Fruit fly (Drosophila melanogaster) whole organism, embryonic: Measurements from ENCODE around the gene CG13724.

Source experiments
- ATbp ChIP-seq: fragments of 200-800 bp; sonication (Bioruptor generic); optimal IDR thresholded peaks from 2 replicates; lab custom pipeline; 2017; ENCODE audit warnings: missing biosample characterization, mild to moderate bottlenecking, missing genetic modification characterization, missing genetic modification reagents
- B-H1 ChIP-seq: fragments of 200-800 bp; sonication (Bioruptor generic); IDR thresholded peaks from 3 replicates; pipeline ENCODE4 v1.3.6; 2022; ENCODE audit warnings: missing biosample characterization, missing genetic modification characterization
- Bdp1 ChIP-seq: fragments of 200-800 bp; sonication (Bioruptor generic); optimal IDR thresholded peaks from 3 replicates; lab custom pipeline; 2016; ENCODE audit warnings: missing biosample characterization, missing genetic modification characterization
- CG1024 ChIP-seq: fragments of 200-800 bp; sonication (Bioruptor generic); IDR thresholded peaks from 2 replicates; pipeline ENCODE4 v1.3.6; 2022; ENCODE audit warnings: missing biosample characterization, missing genetic modification characterization
- CG10979 ChIP-seq: fragments of 200-800 bp; sonication (Bioruptor generic); optimal IDR thresholded peaks from 2 replicates; lab custom pipeline; 2018; ENCODE audit warnings: missing biosample characterization, mild to moderate bottlenecking, missing genetic modification characterization, moderate library complexity
- CG11093 ChIP-seq: fragments of 200-800 bp; sonication (Bioruptor generic); IDR thresholded peaks from 3 replicates; pipeline ENCODE4 v1.3.6; 2022; ENCODE audit warnings: missing biosample characterization, missing genetic modification characterization
- CG11247 ChIP-seq: fragments of 200-800 bp; sonication (Bioruptor generic); IDR thresholded peaks from 2 replicates; pipeline ENCODE4 v1.3.6; 2022; ENCODE audit warnings: missing biosample characterization, missing genetic modification characterization
- CG12659 ChIP-seq: fragments of 200-800 bp; sonication (Bioruptor generic); optimal IDR thresholded peaks from 3 replicates; lab custom pipeline; 2017; ENCODE audit warnings: mild to moderate bottlenecking, missing biosample characterization, missing genetic modification reagents, missing genetic modification characterization
- CG13287 ChIP-seq: fragments of 200-800 bp; sonication (Bioruptor generic); IDR thresholded peaks from 2 replicates; pipeline ENCODE4 v1.3.6; 2022; ENCODE audit warnings: missing biosample characterization, missing genetic modification characterization; ENCODE audit not compliant: partially characterized antibody
- CG14014 ChIP-seq: fragments of 200-800 bp; sonication (Bioruptor generic); IDR thresholded peaks from 2 replicates; pipeline ENCODE4 v1.3.6; 2022; ENCODE audit warnings: missing biosample characterization, missing genetic modification characterization
- CG1529 ChIP-seq: fragments of 200-800 bp; sonication (Bioruptor generic); optimal IDR thresholded peaks from 3 replicates; lab custom pipeline; 2018; ENCODE audit warnings: missing biosample characterization, missing genetic modification characterization
- CG17328 ChIP-seq: fragments of 200-800 bp; sonication (Bioruptor generic); IDR thresholded peaks from 2 replicates; pipeline ENCODE4 v1.3.6; 2022; ENCODE audit warnings: missing biosample characterization, missing genetic modification characterization
- CG17829 ChIP-seq: fragments of 200-800 bp; optimal IDR thresholded peaks from 2 replicates; lab custom pipeline; 2019; ENCODE audit warnings: missing biosample characterization, mild to moderate bottlenecking, missing genetic modification characterization, moderate library complexity
- CG31365 ChIP-seq: fragments of 200-800 bp; sonication (Bioruptor generic); optimal IDR thresholded peaks from 2 replicates; lab custom pipeline; 2018; ENCODE audit warnings: missing biosample characterization, mild to moderate bottlenecking, missing genetic modification characterization
- CG31441 ChIP-seq: fragments of 200-800 bp; sonication (Bioruptor generic); IDR thresholded peaks from 2 replicates; pipeline ENCODE4 v1.3.6; 2022; ENCODE audit warnings: missing biosample characterization, missing genetic modification characterization
- CG4820 ChIP-seq: fragments of 200-800 bp; sonication (Bioruptor generic); optimal IDR thresholded peaks from 3 replicates; lab custom pipeline; 2016; ENCODE audit warnings: missing biosample characterization, missing genetic modification characterization
- CG4854 ChIP-seq: fragments of 200-800 bp; sonication (Bioruptor generic); optimal IDR thresholded peaks from 2 replicates; lab custom pipeline; 2016; ENCODE audit warnings: missing biosample characterization, missing genetic modification characterization, inconsistent platforms
- CG5953 ChIP-seq: fragments of 200-800 bp; sonication (Bioruptor generic); IDR thresholded peaks from 2 replicates; pipeline ENCODE4 v1.3.6; 2022; ENCODE audit warnings: missing biosample characterization, missing genetic modification characterization
- CG6175 ChIP-seq: fragments of 200-800 bp; sonication (Bioruptor generic); IDR thresholded peaks from 3 replicates; pipeline ENCODE4 v1.3.6; 2022; ENCODE audit warnings: missing biosample characterization, missing genetic modification characterization
- CG6813 ChIP-seq: fragments of 200-800 bp; sonication (Bioruptor generic); optimal IDR thresholded peaks from 2 replicates; lab custom pipeline; 2017; ENCODE audit warnings: missing biosample characterization, missing genetic modification characterization, mild to moderate bottlenecking, moderate library complexity, missing genetic modification reagents
- CG8478 ChIP-seq: fragments of >200 bp; optimal IDR thresholded peaks from 2 replicates; lab custom pipeline; 2018
- CG9797 ChIP-seq: fragments of 200-800 bp; sonication (Bioruptor generic); optimal IDR thresholded peaks from 3 replicates; lab custom pipeline; 2018; ENCODE audit warnings: missing biosample characterization, mild to moderate bottlenecking, missing genetic modification characterization
- Doc2 ChIP-seq: fragments of 200-800 bp; sonication (Bioruptor generic); IDR thresholded peaks from 2 replicates; pipeline ENCODE4 v1.3.6; 2022; ENCODE audit warnings: missing biosample characterization, missing genetic modification characterization
- Gsc ChIP-seq: fragments of 200-800 bp; sonication (Bioruptor generic); IDR thresholded peaks from 2 replicates; pipeline ENCODE4 v1.3.6; 2022; ENCODE audit warnings: missing biosample characterization, missing genetic modification characterization
- Hand ChIP-seq: fragments of 200-800 bp; sonication (Bioruptor generic); optimal IDR thresholded peaks from 2 replicates; lab custom pipeline; 2017; ENCODE audit warnings: mild to moderate bottlenecking, missing biosample characterization, missing genetic modification reagents, missing genetic modification characterization
- MBD-R2 ChIP-seq: fragments of 200-800 bp; sonication (Bioruptor generic); IDR thresholded peaks from 2 replicates; pipeline ENCODE4 v1.3.6; 2022; ENCODE audit warnings: missing biosample characterization, missing genetic modification characterization
- Mad ChIP-seq: fragments of 200-800 bp; sonication (Bioruptor generic); optimal IDR thresholded peaks from 2 replicates; lab custom pipeline; 2016; ENCODE audit warnings: missing biosample characterization, missing genetic modification characterization
- NC2β ChIP-seq: fragments of 200-800 bp; sonication (Bioruptor generic); optimal IDR thresholded peaks from 2 replicates; lab custom pipeline; 2016; ENCODE audit warnings: missing biosample characterization, missing genetic modification characterization
- PHDP ChIP-seq: fragments of 200-800 bp; sonication (Bioruptor generic); optimal IDR thresholded peaks from 3 replicates; lab custom pipeline; 2018; ENCODE audit warnings: missing biosample characterization, mild to moderate bottlenecking, missing genetic modification characterization, moderate library complexity
- Scr ChIP-seq: fragments of 200-800 bp; sonication (Bioruptor generic); IDR thresholded peaks from 2 replicates; pipeline ENCODE4 v1.3.6; 2022; ENCODE audit warnings: missing biosample characterization, missing genetic modification characterization; ENCODE audit not compliant: partially characterized antibody
- Sry-δ ChIP-seq: fragments of 200-800 bp; sonication (Bioruptor generic); optimal IDR thresholded peaks from 2 replicates; lab custom pipeline; 2016; ENCODE audit warnings: missing biosample characterization, missing genetic modification characterization
- TFAM ChIP-seq: fragments of 200-800 bp; sonication (Bioruptor generic); optimal IDR thresholded peaks from 2 replicates; lab custom pipeline; 2017; ENCODE audit warnings: missing biosample characterization, missing genetic modification characterization, inconsistent platforms
- ash1 ChIP-seq: fragments of 200-800 bp; sonication (Bioruptor generic); optimal IDR thresholded peaks from 2 replicates; lab custom pipeline; 2018; ENCODE audit warnings: missing biosample characterization, mild to moderate bottlenecking, missing genetic modification characterization
- bigmax ChIP-seq: fragments of 200-800 bp; sonication (Bioruptor generic); optimal IDR thresholded peaks from 2 replicates; lab custom pipeline; 2018; ENCODE audit warnings: missing biosample characterization, mild to moderate bottlenecking, missing genetic modification characterization
- chif ChIP-seq, 2 experiments: fragments of 200-800 bp; sonication (Bioruptor generic); optimal IDR thresholded peaks; 3 replicates each; lab custom pipeline; 2016; ENCODE audit warnings: missing biosample characterization in 2 of 2, missing genetic modification characterization in 2 of 2
- fru ChIP-seq: fragments of >200 bp; optimal IDR thresholded peaks from 2 replicates; lab custom pipeline; 2017
- ftz-f1 ChIP-seq: fragments of 200-800 bp; sonication (Bioruptor generic); optimal IDR thresholded peaks from 2 replicates; lab custom pipeline; 2016; ENCODE audit warnings: missing biosample characterization, missing genetic modification characterization
- gce ChIP-seq: fragments of 200-800 bp; sonication (Bioruptor generic); IDR thresholded peaks from 3 replicates; pipeline ENCODE4 v1.3.6; 2022; ENCODE audit warnings: missing biosample characterization, missing genetic modification characterization
- gro ChIP-seq: fragments of 200-800 bp; sonication (Bioruptor generic); optimal IDR thresholded peaks from 2 replicates; lab custom pipeline; 2016; ENCODE audit warnings: missing biosample characterization, missing genetic modification characterization
- h ChIP-seq: fragments of >200 bp; optimal IDR thresholded peaks from 2 replicates; lab custom pipeline; 2017
- jigr1 ChIP-seq: fragments of 200-800 bp; sonication (Bioruptor generic); IDR thresholded peaks from 3 replicates; pipeline ENCODE4 v1.3.6; 2022; ENCODE audit warnings: missing biosample characterization, missing genetic modification characterization
- lov ChIP-seq, 2 experiments: fragments of 200-800 bp in 1 of 2; fragments of >200 bp in 1 of 2; sonication (Bioruptor generic) in 1 of 2; IDR thresholded peaks in 1 of 2; optimal IDR thresholded peaks in 1 of 2; 2 replicates in 1 of 2; 3 replicates in 1 of 2; pipeline versions ENCODE4 v1.3.6 to Lab custom; 2017 to 2022; ENCODE audit warnings: missing biosample characterization in 1 of 2, missing genetic modification characterization in 1 of 2
- nau ChIP-seq: fragments of 200-800 bp; sonication (Bioruptor generic); optimal IDR thresholded peaks from 3 replicates; lab custom pipeline; 2017; ENCODE audit warnings: missing biosample characterization, mild to moderate bottlenecking, missing genetic modification characterization, missing genetic modification reagents
- nmo ChIP-seq: fragments of 200-800 bp; sonication (Bioruptor generic); optimal IDR thresholded peaks from 2 replicates; lab custom pipeline; 2018; ENCODE audit warnings: missing biosample characterization, mild to moderate bottlenecking, missing genetic modification characterization, moderate library complexity
- p53 ChIP-seq: fragments of 200-800 bp; sonication (Bioruptor generic); optimal IDR thresholded peaks from 2 replicates; lab custom pipeline; 2016; ENCODE audit warnings: missing biosample characterization, missing genetic modification characterization
- pros ChIP-seq: fragments of 200-800 bp; sonication (Bioruptor generic); optimal IDR thresholded peaks from 3 replicates; lab custom pipeline; 2019; ENCODE audit warnings: missing biosample characterization, mild to moderate bottlenecking, missing genetic modification characterization, moderate library complexity
- pzg ChIP-seq: fragments of 200-800 bp; sonication (Bioruptor generic); optimal IDR thresholded peaks from 3 replicates; lab custom pipeline; 2018; ENCODE audit warnings: missing biosample characterization, mild to moderate bottlenecking, missing genetic modification characterization, moderate library complexity
- seq ChIP-seq: fragments of 200-800 bp; sonication (Bioruptor generic); IDR thresholded peaks from 2 replicates; pipeline ENCODE4 v1.3.6; 2022; ENCODE audit warnings: missing biosample characterization, missing genetic modification characterization
- unc-4 ChIP-seq: fragments of 200-800 bp; sonication (Bioruptor generic); IDR thresholded peaks from 2 replicates; pipeline ENCODE4 v1.3.6; 2022; ENCODE audit warnings: missing biosample characterization, missing genetic modification characterization; ENCODE audit not compliant: partially characterized antibody
- usp ChIP-seq: fragments of >200 bp; optimal IDR thresholded peaks from 2 replicates; lab custom pipeline; 2017; ENCODE audit warnings: missing biosample characterization, missing genetic modification characterization
- vnd ChIP-seq: fragments of 200-800 bp; sonication (Bioruptor generic); IDR thresholded peaks from 3 replicates; pipeline ENCODE4 v1.3.6; 2022; ENCODE audit warnings: missing biosample characterization, missing genetic modification characterization; ENCODE audit not compliant: partially characterized antibody
- vvl ChIP-seq: fragments of 200-800 bp; sonication (Bioruptor generic); IDR thresholded peaks from 2 replicates; pipeline ENCODE4 v1.3.6; 2022; ENCODE audit warnings: missing biosample characterization, missing genetic modification characterization

The CG13724 gene

DNA sequence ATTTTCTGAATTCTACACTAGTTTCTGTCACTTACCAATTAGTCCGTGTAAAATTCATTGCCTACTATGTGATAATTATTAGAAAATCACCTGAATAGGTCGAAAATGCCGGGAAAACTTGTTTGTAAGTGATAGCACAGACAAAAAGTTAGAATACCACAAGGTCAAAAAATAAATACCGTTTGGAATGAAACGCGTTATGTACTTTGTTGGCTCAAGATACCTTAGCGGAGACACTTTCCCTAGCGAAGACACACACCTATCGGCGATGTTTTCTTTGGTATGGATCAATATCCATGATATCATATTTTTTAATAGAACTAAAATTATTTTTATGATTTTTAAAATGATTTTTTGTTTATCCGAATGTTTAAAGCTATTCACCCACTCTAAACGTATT is 16.5 kb downstream of the CG13724 start, which contains the start of gene CG6479 (continued):
- TF ChIP-seq Doc2 (GFP tag; lab: Robert Waterston, UW) (no peak), Sry-δ (GFP tag; lab: Kevin White, UChicago) (peak; percentile 61), lov (optimal IDR thresholded peaks at IDR 0.05; lab: Kevin White, UChicago) (no peak), lov (GFP tag; IDR thresholded peaks at IDR 0.05; lab: Robert Waterston, UW) (no peak), Hand (GFP tag; lab: Kevin White, UChicago) (no peak), h (lab: Kevin White, UChicago) (no peak), MBD-R2 (GFP tag; lab: Robert Waterston, UW) (peak; percentile 85), CG4854 (GFP tag; lab: Kevin White, UChicago) (no peak), bigmax (GFP tag; lab: Kevin White, UChicago) (peak; percentile 3), Bdp1 (peak; percentile 28), ATbp (no peak), Gsc (GFP tag; lab: Robert Waterston, UW) (no peak), CG9797 (GFP tag; lab: Kevin White, UChicago) (peak; percentile 66), CG6175 (GFP tag; lab: Robert Waterston, UW) (no peak), unc-4 (peak; percentile 47; the same call in 1 of the 2 replicates), CG6813 (GFP tag; lab: Kevin White, UChicago) (no peak), fru (lab: Kevin White, UChicago) (no peak), CG8478 (lab: Kevin White, UChicago) (no peak), PHDP (tag; lab: Kevin White, UChicago) (no peak), CG31365 (no peak), pzg (GFP tag; lab: Kevin White, UChicago) (peak; percentile 74), CG4820 (GFP tag; lab: Kevin White, UChicago) (no peak), Scr (peak; percentile 66), CG14014 (GFP tag; lab: Robert Waterston, UW) (no peak), pros (GFP tag; lab: Kevin White, UChicago) (no peak), vnd (GFP tag; lab: Robert Waterston, UW) (no peak), nmo (GFP tag; lab: Kevin White, UChicago) (peak; percentile 41), TFAM (GFP tag; lab: Kevin White, UChicago) (no peak), Mad (GFP tag; lab: Kevin White, UChicago) (no peak), gce (GFP tag; lab: Robert Waterston, UW) (no peak), usp (no peak), CG31441 (GFP tag; lab: Robert Waterston, UW) (0 out of 2 replicates have a peak, but pooled peaks have one; percentile 10), NC2β (GFP tag; lab: Kevin White, UChicago) (no peak), CG12659 (GFP tag; lab: Kevin White, UChicago) (peak; percentile 36), CG5953 (GFP tag; lab: Robert Waterston, UW) (no peak), CG17328 (GFP tag; lab: Robert Waterston, UW) (no peak), seq (no peak), CG1529 (GFP tag; lab: Kevin White, UChicago) (no peak), nau (GFP tag; lab: Kevin White, UChicago) (no peak), jigr1 (GFP tag; lab: Robert Waterston, UW) (peak; percentile 34; the same call in 1 of the 3 replicates), B-H1 (GFP tag; lab: Robert Waterston, UW) (no peak), vvl (no peak), CG11093 (GFP tag; lab: Robert Waterston, UW) (no peak), chif (GFP tag; optimal IDR thresholded peaks at IDR 0.05; lab: Kevin White, UChicago) (no peak), CG11247 (GFP tag; lab: Robert Waterston, UW) (no peak), CG13287 (GFP tag; lab: Robert Waterston, UW) (peak; percentile 65; the same call in 1 of the 2 replicates), ash1 (GFP tag; lab: Kevin White, UChicago) (no peak), CG17829 (tag; lab: Kevin White, UChicago) (peak; percentile 20), ftz-f1 (GFP tag; lab: Kevin White, UChicago) (peak; percentile 86), CG1024 (GFP tag; lab: Robert Waterston, UW) (no peak), gro (no peak), CG10979 (tag; lab: Kevin White, UChicago) (no peak), p53 (GFP tag; lab: Kevin White, UChicago) (no peak)
